Fruit fly (Drosophila melanogaster) whole organism, prepupa: ENCODE results near the gene CG11768.

Experiments used
- CG11294 ChIP-seq: fragments of 200-800 bp; sonication (Bioruptor generic); IDR thresholded peaks from 2 replicates; pipeline ENCODE4 v1.3.6; 2022; ENCODE audit warnings: missing biosample characterization, missing genetic modification characterization
- CG16779 ChIP-seq: fragments of 200-800 bp; sonication (Bioruptor generic); optimal IDR thresholded peaks from 3 replicates; lab custom pipeline; 2017; ENCODE audit warnings: missing biosample characterization, mild to moderate bottlenecking, missing genetic modification characterization
- CG6854 ChIP-seq: fragments of 200-800 bp; sonication (Bioruptor generic); optimal IDR thresholded peaks from 2 replicates; lab custom pipeline; 2017; ENCODE audit warnings: missing biosample characterization, mild to moderate bottlenecking, missing genetic modification characterization
- CG8632 ChIP-seq: fragments of 200-800 bp; sonication (Bioruptor generic); optimal IDR thresholded peaks from 3 replicates; lab custom pipeline; 2016; ENCODE audit warnings: missing biosample characterization, missing genetic modification characterization
- CG9139 ChIP-seq: fragments of 200-800 bp; sonication (Bioruptor generic); optimal IDR thresholded peaks from 3 replicates; lab custom pipeline; 2017; ENCODE audit warnings: missing biosample characterization, mild to moderate bottlenecking, missing genetic modification characterization
- Ets96B ChIP-seq: fragments of 200-800 bp; optimal IDR thresholded peaks from 2 replicates; lab custom pipeline; 2019; ENCODE audit warnings: missing biosample characterization, mild to moderate bottlenecking, missing genetic modification characterization, moderate library complexity
- Sox14 ChIP-seq: fragments of 200-800 bp; sonication (Bioruptor generic); optimal IDR thresholded peaks from 3 replicates; lab custom pipeline; 2016; ENCODE audit warnings: missing biosample characterization, missing genetic modification characterization
- lz ChIP-seq: fragments of 200-800 bp; sonication (Bioruptor generic); optimal IDR thresholded peaks from 3 replicates; lab custom pipeline; 2016; ENCODE audit warnings: missing biosample characterization, missing genetic modification characterization
- svp ChIP-seq: fragments of 200-800 bp; sonication (Bioruptor generic); peaks from one replicate; lab custom pipeline; 2016; ENCODE audit warnings: missing biosample characterization, missing genetic modification characterization

dm6 chr3R:8741941-8742340 lies 26.1 kb downstream of the CG11768 start:
- no peak for TF ChIP-seq Ets96B (tag; lab: Kevin White, UChicago)
- no peak for TF ChIP-seq lz (GFP tag; lab: Kevin White, UChicago)
- no peak for TF ChIP-seq CG9139 (GFP tag; lab: Kevin White, UChicago)
- no peak for TF ChIP-seq Sox14 (GFP tag; lab: Kevin White, UChicago)
- TF ChIP-seq svp, result no peak
- no peak for TF ChIP-seq CG8632
- TF ChIP-seq CG6854 (GFP tag; lab: Kevin White, UChicago), result no peak
- no peak for TF ChIP-seq CG11294 (GFP tag; lab: Robert Waterston, UW)
- no peak for TF ChIP-seq CG16779 (tag; lab: Kevin White, UChicago)
